Worm (Caenorhabditis elegans) whole organism, young adult: ENCODE results near the gene bgnt-1.4.

Experiments
- K11D2.4 ChIP-seq: fragments of 200-800 bp; sonication (Bioruptor generic); IDR thresholded peaks from 2 replicates; pipeline ENCODE4 v1.3.6; 2022; ENCODE audit warnings: missing genetic modification reagents, missing genetic modification characterization, missing compliant biosample characterization
- ama-1 ChIP-seq, 3 experiments: fragments of 150-350 bp in 1 of 3; sonication (generic microtip) in 2 of 3; optimal IDR thresholded peaks; 2 replicates each; lab custom pipeline; 2014 to 2018; ENCODE audit warnings: missing biosample characterization in 2 of 3, missing genetic modification characterization in 2 of 3, missing genetic modification reagents in 2 of 3
- atf-7 ChIP-seq: sonication (generic microtip); optimal IDR thresholded peaks from 2 replicates; lab custom pipeline; 2017; ENCODE audit warnings: mild to moderate bottlenecking, missing genetic modification characterization, missing compliant biosample characterization
- ceh-79 ChIP-seq: sonication (generic microtip); optimal IDR thresholded peaks from 2 replicates; lab custom pipeline; 2017; ENCODE audit warnings: mild to moderate bottlenecking, missing genetic modification characterization, missing compliant biosample characterization
- ceh-91 ChIP-seq: fragments of 200-800 bp; sonication (Bioruptor generic); IDR thresholded peaks from 2 replicates; pipeline ENCODE4 v1.3.6; 2022; ENCODE audit warnings: missing genetic modification reagents, missing genetic modification characterization, missing compliant biosample characterization
- let-607 ChIP-seq, 2 experiments: fragments of 200-800 bp in 1 of 2; sonication (Bioruptor generic) in 1 of 2; sonication (generic microtip) in 1 of 2; optimal IDR thresholded peaks; 2 replicates each; lab custom pipeline; 2016 to 2018; ENCODE audit warnings: mild to moderate bottlenecking in 2 of 2, missing compliant biosample characterization in 2 of 2, missing genetic modification characterization in 2 of 2, moderate library complexity in 2 of 2, missing genotype in 1 of 2
- sptf-2 ChIP-seq: fragments of 200-800 bp; sonication (Bioruptor generic); optimal IDR thresholded peaks from 2 replicates; lab custom pipeline; 2018; ENCODE audit warnings: mild to moderate bottlenecking, missing genetic modification characterization, missing compliant biosample characterization
- unc-62 ChIP-seq: fragments of 150-350 bp; optimal IDR thresholded peaks from 2 replicates; lab custom pipeline; 2014; ENCODE audit warnings: missing biosample characterization, missing genetic modification reagents, missing genetic modification characterization
- ztf-25 ChIP-seq: fragments of 200-800 bp; sonication (Bioruptor generic); IDR thresholded peaks from 2 replicates; pipeline ENCODE4 v1.3.6; 2022; ENCODE audit warnings: missing genetic modification reagents, missing genetic modification characterization, missing compliant biosample characterization

- no peak for TF ChIP-seq atf-7 (tag; lab: Kevin White, UChicago)
- no peak for TF ChIP-seq K11D2.4 (GFP tag; lab: Robert Waterston, UW)
- no peak for TF ChIP-seq sptf-2 (GFP tag; lab: Kevin White, UChicago)
- TF ChIP-seq unc-62 (GFP tag; lab: Kevin White, UChicago) = no peak
- TF ChIP-seq ceh-91 (GFP tag; lab: Robert Waterston, UW) = no peak
- TF ChIP-seq ama-1 (optimal IDR thresholded peaks at IDR 0.05; lab: Kevin White, UChicago) = no peak
- TF ChIP-seq ama-1 (GFP tag; optimal IDR thresholded peaks at IDR 0.05; lab: Kevin White, UChicago) = no peak
- TF ChIP-seq let-607 (tag; optimal IDR thresholded peaks at IDR 0.05; lab: Kevin White, UChicago) = no peak
- TF ChIP-seq ceh-79 = no peak
- no peak for TF ChIP-seq ztf-25 (GFP tag; lab: Robert Waterston, UW)
These were observed 14.4 kb downstream of the bgnt-1.4 start for ce11 chrV:4775140-4775539.
